Worm (Caenorhabditis elegans): ENCODE measurements around the gene pqn-83.

DNA sequence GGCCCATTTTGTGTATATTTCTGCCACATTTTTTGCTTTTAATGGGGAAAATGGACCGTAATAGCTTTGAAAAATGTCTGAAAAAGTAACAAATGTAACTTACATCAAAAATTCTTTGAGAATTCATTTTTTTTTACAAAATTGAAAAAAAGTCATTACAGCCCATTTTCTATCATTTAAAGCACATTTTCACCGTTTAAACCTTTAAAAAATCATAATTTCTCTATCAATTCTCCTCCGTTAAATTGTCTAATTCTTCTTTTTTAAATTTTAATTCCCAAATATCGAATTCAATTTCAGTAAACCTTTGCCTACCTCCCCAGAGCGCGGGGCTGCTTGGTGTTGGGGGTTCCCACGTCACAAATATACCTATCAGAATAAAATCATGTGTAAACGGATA lies 8.0 kb upstream of the pqn-83 start, which contains the start of gene dhhc-8:
- no peak for TF ChIP-seq flt-1 (GFP tag; IDR thresholded peaks at IDR 0.05)
- TF ChIP-seq ama-1 (optimal IDR thresholded peaks at IDR 0.05), result no peak
- TF ChIP-seq ceh-13 (GFP tag; optimal IDR thresholded peaks at IDR 0.05), result no peak
- TF ChIP-seq ets-7 (tag; optimal IDR thresholded peaks at IDR 0.05), result no peak

Measured in whole organism, early embryonic.